Worm (Caenorhabditis elegans) whole organism, late embryonic: ENCODE measurements around the gene F08C6.18.

Source experiments
- ama-1 ChIP-seq: fragments of 150-350 bp; optimal IDR thresholded peaks from 2 replicates; lab custom pipeline; 2014
- elt-2 ChIP-seq: sonication (generic microtip); optimal IDR thresholded peaks from 2 replicates; lab custom pipeline; 2016; ENCODE audit warnings: missing genetic modification reagents, missing genetic modification characterization, missing compliant biosample characterization
- fkh-6 ChIP-seq: sonication (generic microtip); optimal IDR thresholded peaks from 2 replicates; lab custom pipeline; 2016; ENCODE audit warnings: missing genetic modification characterization, missing compliant biosample characterization
- pha-4 ChIP-seq: fragments of 150-350 bp; optimal IDR thresholded peaks from 2 replicates; lab custom pipeline; 2018; ENCODE audit warnings: missing biosample characterization, missing genetic modification reagents, missing genetic modification characterization
- rnt-1 ChIP-seq: sonication (generic microtip); optimal IDR thresholded peaks from 2 replicates; lab custom pipeline; 2016; ENCODE audit warnings: missing genetic modification characterization, missing compliant biosample characterization

- TF ChIP-seq pha-4 (tag; lab: Kevin White, UChicago) (no peak), rnt-1 (no peak), elt-2 (tag; lab: Kevin White, UChicago) (no peak), ama-1 (lab: Kevin White, UChicago) (no peak), fkh-6 (tag; lab: Kevin White, UChicago) (no peak)
Measured at ce11 chrX:7565005-7565404, 8.4 kb downstream of the F08C6.18 start, which contains the start of gene vps-52.
